Worm (Caenorhabditis elegans) whole organism, L4/young adult: ENCODE measurements around the gene clec-36.

ENCODE experiments used
- W03F9.2 ChIP-seq: fragments of 150-350 bp; optimal IDR thresholded peaks from 2 replicates; lab custom pipeline; 2014; ENCODE audit warnings: missing biosample characterization, missing genetic modification characterization
- him-1 ChIP-seq: sonication (generic microtip); optimal IDR thresholded peaks from 2 replicates; lab custom pipeline; 2016; ENCODE audit warnings: missing genotype, missing genetic modification reagents, missing genetic modification characterization, missing compliant biosample characterization

DNA sequence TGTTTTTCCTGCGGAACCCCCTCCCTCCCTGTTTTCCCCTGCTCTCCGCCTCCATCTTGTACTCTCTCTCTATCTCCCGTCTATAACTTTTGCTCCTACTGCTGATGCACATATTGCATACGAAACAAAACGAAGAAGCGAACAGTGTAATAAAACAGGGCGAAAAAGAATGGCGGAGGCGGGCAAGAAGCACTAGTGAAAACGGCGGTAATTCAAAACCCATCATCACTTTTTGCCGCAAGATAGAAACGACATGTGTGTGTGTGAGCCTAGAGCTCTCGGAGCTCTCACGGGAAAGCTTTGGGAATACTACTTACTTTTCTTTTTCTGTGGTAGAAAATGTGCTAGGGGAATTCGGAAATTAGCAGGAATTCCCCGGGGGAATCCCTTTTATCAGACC is 12.3 kb downstream of the clec-36 start:
- TF ChIP-seq W03F9.2 (tag; lab: Kevin White, UChicago) (no peak), him-1 (tag; lab: Kevin White, UChicago) (no peak)
